Worm (Caenorhabditis elegans): ENCODE data around the gene C45G9.4.

C45G9.4 gene

DNA sequence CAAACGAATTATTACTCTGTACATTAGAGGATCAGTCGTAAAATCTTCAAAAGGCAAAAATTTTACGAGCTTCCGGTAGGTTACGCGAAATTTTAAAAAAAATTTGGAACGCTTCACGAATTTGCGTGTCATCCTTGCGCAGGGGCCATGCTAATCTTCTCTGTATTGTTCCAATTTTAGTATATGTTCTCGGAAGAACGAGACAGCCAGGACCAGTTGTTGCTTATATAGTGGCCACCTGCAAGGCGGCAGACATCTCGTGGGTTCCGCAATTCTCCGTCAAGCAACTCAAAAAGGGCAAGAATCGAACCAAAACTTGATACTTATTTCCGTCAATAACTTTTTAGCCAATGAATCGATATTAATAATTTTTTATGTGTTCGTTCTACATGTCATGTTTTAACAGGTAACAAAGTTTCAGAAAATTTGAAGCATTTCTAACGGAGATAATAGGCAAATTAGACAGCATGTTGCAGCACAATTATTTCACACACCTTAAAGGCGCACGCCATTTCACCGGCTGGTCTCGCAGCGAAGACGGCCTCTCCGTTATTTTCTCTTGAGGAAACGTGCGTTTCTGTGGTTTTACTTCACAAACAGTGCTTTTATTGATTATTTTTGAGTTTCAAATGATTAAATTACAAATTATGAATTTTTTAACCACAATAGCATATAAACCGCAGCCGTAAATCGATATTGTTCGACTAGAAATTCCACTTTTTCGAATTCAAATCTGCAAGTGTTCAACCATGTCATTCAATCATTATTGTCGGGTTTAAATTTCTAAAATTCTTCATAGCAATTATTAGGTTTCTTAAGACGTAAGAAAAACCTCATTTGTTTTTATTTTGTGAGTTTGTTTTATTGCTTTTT is 18.4 kb downstream of the C45G9.4 start (continued):
- peak; percentile 59 for TF ChIP-seq tbx-8 (GFP tag; optimal IDR thresholded peaks at IDR 0.05)
- TF ChIP-seq ztf-11 (tag; optimal IDR thresholded peaks at IDR 0.05): peak; percentile 48
- peak; percentile 80 for TF ChIP-seq drap-1 (GFP tag; optimal IDR thresholded peaks at IDR 0.05)
- peak; percentile 21 for TF ChIP-seq ceh-39 (tag; optimal IDR thresholded peaks at IDR 0.05)
- peak; percentile 63 for TF ChIP-seq ceh-83 (GFP tag; optimal IDR thresholded peaks at IDR 0.05)
- peak; percentile 29 for TF ChIP-seq pha-4 (tag; optimal IDR thresholded peaks at IDR 0.05)
- TF ChIP-seq lsy-2 (tag; optimal IDR thresholded peaks at IDR 0.05): no peak
- peak; percentile 60 for TF ChIP-seq lin-13 (tag; optimal IDR thresholded peaks at IDR 0.05)
- TF ChIP-seq nhr-76 (tag; optimal IDR thresholded peaks at IDR 0.05): no peak
- TF ChIP-seq nhr-28 (tag; optimal IDR thresholded peaks at IDR 0.05): no peak

DNA sequence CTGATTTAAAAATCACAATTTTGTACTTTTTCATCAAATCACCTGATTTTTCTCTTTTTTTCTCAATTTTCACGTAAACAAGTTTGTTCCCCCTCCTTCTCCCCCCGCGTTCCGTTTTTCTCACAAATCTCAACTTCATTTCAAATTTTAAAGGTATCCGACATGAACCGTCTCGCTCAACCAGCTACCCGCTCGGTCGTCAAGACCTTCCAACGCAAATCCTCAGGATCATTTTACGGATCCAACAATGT is 19.0 kb downstream of the C45G9.4 start, which contains the start of gene cox-6A:
cox-6A (plus strand) TSS at position 152 of the 251 bp plus-strand sequence.
- no peak for TF ChIP-seq nhr-237 (tag; optimal IDR thresholded peaks at IDR 0.05)
- TF ChIP-seq mls-2 (tag; optimal IDR thresholded peaks at IDR 0.05): no peak
- TF ChIP-seq ces-1 (GFP tag; optimal IDR thresholded peaks at IDR 0.05): no peak
- no peak for TF ChIP-seq ztf-11 (tag; optimal IDR thresholded peaks at IDR 0.05)
- no peak for TF ChIP-seq pha-4 (tag; optimal IDR thresholded peaks at IDR 0.05)
- TF ChIP-seq mab-5 (tag; optimal IDR thresholded peaks at IDR 0.05): no peak
- TF ChIP-seq mep-1 (tag; optimal IDR thresholded peaks at IDR 0.05): no peak

DNA sequence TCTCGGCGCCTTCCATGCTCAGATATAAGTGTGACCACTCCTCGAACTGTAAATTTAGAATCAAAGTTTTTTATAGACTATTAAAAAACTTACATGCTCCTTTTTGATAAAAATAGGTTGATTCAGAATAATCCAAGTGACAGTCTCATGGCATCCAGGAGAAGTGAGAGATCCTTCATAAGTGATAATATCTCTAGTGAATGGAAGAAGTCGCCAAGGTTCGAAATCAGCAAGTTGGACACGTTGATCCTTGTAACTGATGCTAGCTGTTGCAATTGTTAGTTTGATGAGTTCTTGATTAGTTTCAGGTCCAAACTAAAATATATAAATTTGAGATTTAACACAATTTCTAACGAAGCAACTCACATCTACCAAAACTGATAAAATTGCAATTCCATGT is 20.8 kb downstream of the C45G9.4 start:
- TF ChIP-seq tbx-8 (GFP tag; optimal IDR thresholded peaks at IDR 0.05): no peak

DNA sequence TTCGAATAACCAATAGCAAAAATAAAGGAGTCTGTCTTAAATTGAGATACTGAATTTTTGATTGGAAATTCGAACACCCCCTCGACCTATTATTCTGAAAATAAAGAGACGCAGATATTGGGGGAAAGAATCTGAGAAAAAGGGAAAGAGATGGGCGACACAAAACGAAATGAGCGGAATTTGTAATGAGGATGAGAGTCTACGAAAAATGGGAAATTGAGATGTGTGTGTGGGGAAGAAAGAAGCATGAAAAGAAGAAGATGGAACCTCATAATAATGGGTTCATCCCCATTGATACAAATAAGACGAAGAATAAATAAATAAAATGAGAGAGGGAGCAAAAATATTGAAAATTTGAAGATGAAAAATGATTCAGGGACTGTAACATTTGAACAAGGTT is 23.0 kb downstream of the C45G9.4 start, which contains the start of gene cah-1:
cah-1 (minus strand) TSS at position 101 of the 400 bp plus-strand sequence.
- no peak for TF ChIP-seq nhr-12 (tag; optimal IDR thresholded peaks at IDR 0.05)
- peak; percentile 0 for TF ChIP-seq ces-1 (GFP tag; optimal IDR thresholded peaks at IDR 0.05)

DNA sequence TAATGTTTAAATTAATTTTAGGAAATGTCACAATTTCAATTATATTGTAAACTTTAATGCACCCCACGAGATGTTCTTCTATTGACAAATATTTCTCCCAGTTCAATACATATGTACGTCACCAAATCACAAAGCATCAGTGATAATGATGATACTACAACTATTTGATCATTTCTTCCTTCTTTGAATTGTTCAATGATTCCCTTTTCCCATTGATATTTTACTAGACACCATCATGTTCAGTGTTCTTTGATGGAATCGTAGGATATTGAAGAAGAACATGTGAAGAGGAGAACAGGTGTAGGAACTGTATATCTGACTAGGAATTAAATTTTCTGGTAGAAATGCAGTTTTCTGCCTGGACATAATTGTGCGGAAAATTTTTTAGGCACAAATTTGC is 27.0 kb downstream of the C45G9.4 start:
- TF ChIP-seq nhr-2 (tag; optimal IDR thresholded peaks at IDR 0.05) (no peak), M03D4.4 (tag; optimal IDR thresholded peaks at IDR 0.05) (no peak), nhr-28 (tag; optimal IDR thresholded peaks at IDR 0.05) (no peak), unc-120 (tag; optimal IDR thresholded peaks at IDR 0.05; ENCODE audit: poor library complexity, severe bottlenecking) (no peak), unc-39 (tag; optimal IDR thresholded peaks at IDR 0.05) (no peak), ceh-83 (GFP tag; optimal IDR thresholded peaks at IDR 0.05) (no peak), bed-3 (GFP tag; optimal IDR thresholded peaks at IDR 0.05) (no peak), unc-62 (GFP tag; optimal IDR thresholded peaks at IDR 0.05) (no peak), sptf-1 (tag; optimal IDR thresholded peaks at IDR 0.05) (no peak), lsy-2 (tag; optimal IDR thresholded peaks at IDR 0.05) (no peak), cnd-1 (tag; optimal IDR thresholded peaks at IDR 0.05) (no peak), ces-1 (GFP tag; optimal IDR thresholded peaks at IDR 0.05) (no peak), lin-32 (GFP tag; optimal IDR thresholded peaks at IDR 0.05) (no peak), mab-5 (tag; optimal IDR thresholded peaks at IDR 0.05) (no peak), sem-2 (GFP tag; optimal IDR thresholded peaks at IDR 0.05) (no peak), blmp-1 (tag; optimal IDR thresholded peaks at IDR 0.05) (no peak), lin-13 (tag; optimal IDR thresholded peaks at IDR 0.05) (no peak), mls-2 (tag; optimal IDR thresholded peaks at IDR 0.05) (no peak), ceh-39 (tag; optimal IDR thresholded peaks at IDR 0.05) (no peak)

ce11 chrIII:5092345-5092744 is 29.8 kb downstream of the C45G9.4 start:
- no peak for TF ChIP-seq mab-5 (tag; optimal IDR thresholded peaks at IDR 0.05)
- no peak for TF ChIP-seq elt-3 (tag; optimal IDR thresholded peaks at IDR 0.05)
- no peak for TF ChIP-seq sptf-1 (tag; optimal IDR thresholded peaks at IDR 0.05)
- no peak for TF ChIP-seq nhr-237 (tag; optimal IDR thresholded peaks at IDR 0.05)
- TF ChIP-seq ceh-83 (GFP tag; optimal IDR thresholded peaks at IDR 0.05): no peak
- no peak for TF ChIP-seq M03D4.4 (tag; optimal IDR thresholded peaks at IDR 0.05)
- TF ChIP-seq elt-1 (tag; optimal IDR thresholded peaks at IDR 0.05; ENCODE audit: borderline replicate concordance, insufficient read depth): no peak
- TF ChIP-seq ham-2 (GFP tag; optimal IDR thresholded peaks at IDR 0.05): no peak
- TF ChIP-seq nhr-76 (tag; optimal IDR thresholded peaks at IDR 0.05): no peak
- no peak for TF ChIP-seq unc-62 (GFP tag; optimal IDR thresholded peaks at IDR 0.05)
- TF ChIP-seq flh-1 (GFP tag; optimal IDR thresholded peaks at IDR 0.05): no peak
- no peak for TF ChIP-seq zip-8 (tag; optimal IDR thresholded peaks at IDR 0.05)
- TF ChIP-seq lsy-2 (tag; optimal IDR thresholded peaks at IDR 0.05): no peak
- no peak for TF ChIP-seq nhr-28 (tag; optimal IDR thresholded peaks at IDR 0.05)
- TF ChIP-seq pha-4 (tag; optimal IDR thresholded peaks at IDR 0.05): no peak
- TF ChIP-seq lin-32 (GFP tag; optimal IDR thresholded peaks at IDR 0.05): no peak
- no peak for TF ChIP-seq blmp-1 (tag; optimal IDR thresholded peaks at IDR 0.05)
- no peak for TF ChIP-seq ztf-11 (tag; optimal IDR thresholded peaks at IDR 0.05)
- TF ChIP-seq ceh-39 (tag; optimal IDR thresholded peaks at IDR 0.05): no peak
- no peak for TF ChIP-seq cnd-1 (tag; optimal IDR thresholded peaks at IDR 0.05)

Data from whole organism, mixed stage, embryonic.